Worm (Caenorhabditis elegans) whole organism, L3 larva: ENCODE data around the gene unc-119.

Experiments
- fkh-10 ChIP-seq: sonication (generic microtip); optimal IDR thresholded peaks from 2 replicates; lab custom pipeline; 2017; ENCODE audit warnings: missing biosample characterization, missing genetic modification reagents, missing genetic modification characterization
- fos-1 ChIP-seq: fragments of 150-350 bp; optimal IDR thresholded peaks from 2 replicates; lab custom pipeline; 2014; ENCODE audit warnings: missing biosample characterization, missing genetic modification characterization
- jun-1 ChIP-seq: fragments of 150-350 bp; optimal IDR thresholded peaks from 2 replicates; lab custom pipeline; 2014; ENCODE audit warnings: missing biosample characterization, missing genetic modification reagents, missing genetic modification characterization
- nhr-11 ChIP-seq: fragments of 150-350 bp; optimal IDR thresholded peaks from 2 replicates; lab custom pipeline; 2014; ENCODE audit warnings: missing biosample characterization, missing genetic modification characterization
- pqm-1 ChIP-seq: fragments of 150-350 bp; optimal IDR thresholded peaks from 2 replicates; lab custom pipeline; 2017; ENCODE audit warnings: missing biosample characterization, missing genetic modification characterization, inconsistent platforms
- skn-1 ChIP-seq: fragments of 150-350 bp; optimal IDR thresholded peaks from 2 replicates; lab custom pipeline; 2014; ENCODE audit warnings: missing biosample characterization, missing genetic modification characterization
- zag-1 ChIP-seq: fragments of 150-350 bp; optimal IDR thresholded peaks from 2 replicates; lab custom pipeline; 2014; ENCODE audit warnings: missing biosample characterization, missing genetic modification characterization
- ztf-11 ChIP-seq: fragments of 150-350 bp; optimal IDR thresholded peaks from 2 replicates; lab custom pipeline; 2014; ENCODE audit warnings: missing biosample characterization, missing genetic modification characterization

ce11 chrIII:10875132-10875531 lies 27.3 kb upstream of the unc-119 start, which contains the start of gene C44B9.2:
- TF ChIP-seq ztf-11 (tag; lab: Kevin White, UChicago) (no peak), pqm-1 (tag; lab: Kevin White, UChicago) (no peak), fkh-10 (GFP tag; lab: Kevin White, UChicago) (no peak), nhr-11 (tag; lab: Kevin White, UChicago) (no peak), skn-1 (tag; lab: Kevin White, UChicago) (no peak), fos-1 (tag; lab: Kevin White, UChicago) (no peak), zag-1 (tag; lab: Kevin White, UChicago) (no peak), jun-1 (tag; lab: Kevin White, UChicago) (no peak)
